Worm (Caenorhabditis elegans) whole organism, young adult: ENCODE data around the gene tcl-2.

Source experiments
- F22D6.2 ChIP-seq: sonication (generic microtip); optimal IDR thresholded peaks from 2 replicates; lab custom pipeline; 2016; ENCODE audit warnings: mild to moderate bottlenecking, missing genetic modification characterization, missing compliant biosample characterization
- F39B2.1 ChIP-seq: fragments of 200-800 bp; sonication (Bioruptor generic); IDR thresholded peaks from 2 replicates; pipeline ENCODE4 v1.3.6; 2022; ENCODE audit warnings: missing genetic modification reagents, missing genetic modification characterization, missing compliant biosample characterization
- F57A8.1 ChIP-seq: fragments of 200-800 bp; sonication (Bioruptor generic); optimal IDR thresholded peaks from 2 replicates; lab custom pipeline; 2018; ENCODE audit warnings: mild to moderate bottlenecking, missing genetic modification characterization, moderate library complexity, missing compliant biosample characterization
- K12H6.12 ChIP-seq: fragments of 200-800 bp; sonication (Bioruptor generic); optimal IDR thresholded peaks from 2 replicates; lab custom pipeline; 2018; ENCODE audit warnings: mild to moderate bottlenecking, missing genetic modification characterization, missing compliant biosample characterization
- T26A5.8 ChIP-seq: sonication (generic microtip); optimal IDR thresholded peaks from 2 replicates; lab custom pipeline; 2016; ENCODE audit warnings: missing genetic modification characterization, missing compliant biosample characterization
- Y53G8AR.9 ChIP-seq: fragments of 200-800 bp; sonication (Bioruptor generic); conservative IDR thresholded peaks from 2 replicates; pipeline ENCODE4 v1.3.6; 2022; ENCODE audit warnings: missing genetic modification reagents, missing genetic modification characterization, missing compliant biosample characterization
- Y95B8A.8 ChIP-seq: fragments of 200-800 bp; sonication (Bioruptor generic); IDR thresholded peaks from 2 replicates; pipeline ENCODE4 v1.3.6; 2022; ENCODE audit warnings: missing genetic modification reagents, missing genetic modification characterization, missing compliant biosample characterization
- akir-1 ChIP-seq: fragments of 200-800 bp; sonication (Bioruptor generic); optimal IDR thresholded peaks from 2 replicates; lab custom pipeline; 2018; ENCODE audit warnings: mild to moderate bottlenecking, missing genetic modification characterization, moderate library complexity, missing compliant biosample characterization
- ama-1 ChIP-seq, 3 experiments: fragments of 150-350 bp in 1 of 3; sonication (generic microtip) in 2 of 3; optimal IDR thresholded peaks; 2 replicates each; lab custom pipeline; 2014 to 2018; ENCODE audit warnings: missing biosample characterization in 2 of 3, missing genetic modification characterization in 2 of 3, missing genetic modification reagents in 2 of 3
- attf-5 ChIP-seq: fragments of 200-800 bp; sonication (Bioruptor generic); optimal IDR thresholded peaks from 2 replicates; lab custom pipeline; 2018; ENCODE audit warnings: mild to moderate bottlenecking, missing genetic modification characterization, missing compliant biosample characterization
- bed-1 ChIP-seq: fragments of 200-800 bp; sonication (Bioruptor generic); IDR thresholded peaks from 2 replicates; pipeline ENCODE4 v1.3.6; 2022; ENCODE audit warnings: missing genetic modification reagents, missing genetic modification characterization, missing compliant biosample characterization
- bed-2 ChIP-seq: fragments of 200-800 bp; sonication (Bioruptor generic); IDR thresholded peaks from 2 replicates; pipeline ENCODE4 v1.3.6; 2022; ENCODE audit warnings: missing genetic modification reagents, missing genetic modification characterization, missing compliant biosample characterization
- ccch-3 ChIP-seq: fragments of 200-800 bp; sonication (Bioruptor generic); optimal IDR thresholded peaks from 2 replicates; lab custom pipeline; 2018; ENCODE audit warnings: mild to moderate bottlenecking, missing genetic modification characterization, missing compliant biosample characterization
- ceh-27 ChIP-seq: fragments of 200-800 bp; sonication (Bioruptor generic); optimal IDR thresholded peaks from 2 replicates; lab custom pipeline; 2018; ENCODE audit warnings: mild to moderate bottlenecking, missing genetic modification characterization, moderate library complexity, missing compliant biosample characterization
- ceh-58 ChIP-seq: fragments of 200-800 bp; sonication (Bioruptor generic); IDR thresholded peaks from 2 replicates; pipeline ENCODE4 v1.3.6; 2022; ENCODE audit warnings: missing genetic modification characterization, missing compliant biosample characterization
- ceh-91 ChIP-seq: fragments of 200-800 bp; sonication (Bioruptor generic); IDR thresholded peaks from 2 replicates; pipeline ENCODE4 v1.3.6; 2022; ENCODE audit warnings: missing genetic modification reagents, missing genetic modification characterization, missing compliant biosample characterization
- ekl-4 ChIP-seq: fragments of 200-800 bp; sonication (Bioruptor generic); IDR thresholded peaks from 2 replicates; pipeline ENCODE4 v1.3.6; 2022; ENCODE audit warnings: missing genetic modification reagents, missing genetic modification characterization, missing compliant biosample characterization
- hlh-26 ChIP-seq: fragments of 200-800 bp; sonication (Bioruptor generic); conservative IDR thresholded peaks from 2 replicates; pipeline ENCODE4 v1.3.6; 2022; ENCODE audit warnings: missing genetic modification reagents, missing genetic modification characterization, missing compliant biosample characterization
- hmg-1.2 ChIP-seq: fragments of 200-800 bp; sonication (Bioruptor generic); IDR thresholded peaks from 2 replicates; pipeline ENCODE4 v1.3.6; 2022; ENCODE audit warnings: missing genetic modification reagents, missing genetic modification characterization, missing compliant biosample characterization
- hrde-1 ChIP-seq: sonication (generic microtip); optimal IDR thresholded peaks from 2 replicates; lab custom pipeline; 2016; ENCODE audit warnings: missing genetic modification characterization, mild to moderate bottlenecking, missing compliant biosample characterization, moderate library complexity, missing genotype, missing genetic modification reagents, borderline replicate concordance
- let-607 ChIP-seq, 2 experiments: fragments of 200-800 bp in 1 of 2; sonication (Bioruptor generic) in 1 of 2; sonication (generic microtip) in 1 of 2; optimal IDR thresholded peaks; 2 replicates each; lab custom pipeline; 2016 to 2018; ENCODE audit warnings: mild to moderate bottlenecking in 2 of 2, missing compliant biosample characterization in 2 of 2, missing genetic modification characterization in 2 of 2, moderate library complexity in 2 of 2, missing genotype in 1 of 2
- lir-1 ChIP-seq: fragments of 200-800 bp; sonication (Bioruptor generic); conservative IDR thresholded peaks from 2 replicates; pipeline ENCODE4 v1.3.6; 2022; ENCODE audit warnings: missing genetic modification reagents, missing genetic modification characterization, missing compliant biosample characterization
- lsl-1 ChIP-seq: fragments of 200-800 bp; sonication (Bioruptor generic); optimal IDR thresholded peaks from 2 replicates; lab custom pipeline; 2018; ENCODE audit warnings: mild to moderate bottlenecking, missing genetic modification characterization, moderate library complexity, missing compliant biosample characterization
- lsy-27 ChIP-seq: sonication (generic microtip); optimal IDR thresholded peaks from 2 replicates; lab custom pipeline; 2017; ENCODE audit warnings: missing genetic modification characterization, mild to moderate bottlenecking, missing compliant biosample characterization, antibody characterized with exemption, missing genotype, borderline replicate concordance; ENCODE audit not compliant: insufficient read depth
- madf-10 ChIP-seq: sonication (generic microtip); optimal IDR thresholded peaks from 2 replicates; lab custom pipeline; 2016; ENCODE audit warnings: mild to moderate bottlenecking, missing genetic modification characterization, missing compliant biosample characterization
- madf-3 ChIP-seq: fragments of 200-800 bp; sonication (Bioruptor generic); IDR thresholded peaks from 2 replicates; pipeline ENCODE4 v1.3.6; 2022; ENCODE audit warnings: missing genetic modification reagents, missing genetic modification characterization, missing compliant biosample characterization
- madf-6 ChIP-seq: fragments of 200-800 bp; sonication (Bioruptor generic); IDR thresholded peaks from 2 replicates; pipeline ENCODE4 v1.3.6; 2022; ENCODE audit warnings: missing genetic modification reagents, missing genetic modification characterization, missing compliant biosample characterization
- mcd-1 ChIP-seq: fragments of 200-800 bp; sonication (Bioruptor generic); IDR thresholded peaks from 2 replicates; pipeline ENCODE4 v1.3.6; 2022; ENCODE audit warnings: missing genetic modification reagents, missing genetic modification characterization, missing compliant biosample characterization
- nhr-27 ChIP-seq: fragments of 200-800 bp; sonication (Bioruptor generic); optimal IDR thresholded peaks from 2 replicates; lab custom pipeline; 2018; ENCODE audit warnings: mild to moderate bottlenecking, missing genetic modification characterization, moderate library complexity, missing compliant biosample characterization
- pha-4 ChIP-seq: fragments of 150-350 bp; sonication (generic microtip); optimal IDR thresholded peaks from 2 replicates; lab custom pipeline; 2014; ENCODE audit warnings: missing biosample characterization, missing genetic modification reagents, missing genetic modification characterization
- rcor-1 ChIP-seq: fragments of 200-800 bp; sonication (Bioruptor generic); IDR thresholded peaks from 2 replicates; pipeline ENCODE4 v1.3.6; 2022; ENCODE audit warnings: missing genetic modification reagents, missing genetic modification characterization, missing compliant biosample characterization
- rpc-1 ChIP-seq, 2 experiments: fragments of 150-350 bp in 1 of 2; sonication (generic microtip) in 1 of 2; optimal IDR thresholded peaks; 2 replicates each; lab custom pipeline; 2014 to 2018; ENCODE audit warnings: missing biosample characterization in 1 of 2, missing genetic modification characterization in 1 of 2, missing genetic modification reagents in 1 of 2, missing genotype in 1 of 2
- snpc-1.1 ChIP-seq: sonication (generic microtip); optimal IDR thresholded peaks from 2 replicates; lab custom pipeline; 2017; ENCODE audit warnings: missing genetic modification characterization, mild to moderate bottlenecking, missing compliant biosample characterization, antibody characterized with exemption, moderate library complexity, missing genotype, missing genetic modification reagents; ENCODE audit not compliant: insufficient read depth
- snpc-4 ChIP-seq, 5 experiments: fragments of 150-350 bp in 1 of 5; sonication (generic microtip) in 4 of 5; optimal IDR thresholded peaks; 2 replicates each; lab custom pipeline; 2014 to 2018; ENCODE audit warnings: missing genetic modification characterization in 5 of 5, missing biosample characterization in 3 of 5, antibody characterized with exemption in 2 of 5, mild to moderate bottlenecking in 2 of 5, missing compliant biosample characterization in 2 of 5, missing genotype in 2 of 5, moderate library complexity in 2 of 5, missing genetic modification reagents in 1 of 5
- somi-1 ChIP-seq: fragments of 200-800 bp; sonication (Bioruptor generic); optimal IDR thresholded peaks from 2 replicates; lab custom pipeline; 2018; ENCODE audit warnings: mild to moderate bottlenecking, missing genetic modification characterization, missing compliant biosample characterization
- sptf-2 ChIP-seq: fragments of 200-800 bp; sonication (Bioruptor generic); optimal IDR thresholded peaks from 2 replicates; lab custom pipeline; 2018; ENCODE audit warnings: mild to moderate bottlenecking, missing genetic modification characterization, missing compliant biosample characterization
- xnd-1 ChIP-seq: sonication (generic microtip); optimal IDR thresholded peaks from 2 replicates; lab custom pipeline; 2016; ENCODE audit warnings: missing genotype, missing genetic modification reagents, missing genetic modification characterization, missing compliant biosample characterization
- zfh-2 ChIP-seq: fragments of 200-800 bp; sonication (Bioruptor generic); conservative IDR thresholded peaks from 2 replicates; pipeline ENCODE4 v1.3.6; 2022; ENCODE audit warnings: missing genetic modification reagents, missing genetic modification characterization, missing compliant biosample characterization
- ztf-18 ChIP-seq: sonication (generic microtip); optimal IDR thresholded peaks from 2 replicates; lab custom pipeline; 2016; ENCODE audit warnings: missing genotype, mild to moderate bottlenecking, missing genetic modification characterization, missing compliant biosample characterization
- ztf-22 ChIP-seq: fragments of 200-800 bp; sonication (Bioruptor generic); optimal IDR thresholded peaks from 2 replicates; lab custom pipeline; 2018; ENCODE audit warnings: mild to moderate bottlenecking, missing genetic modification characterization, moderate library complexity, missing compliant biosample characterization
- ztf-25 ChIP-seq: fragments of 200-800 bp; sonication (Bioruptor generic); IDR thresholded peaks from 2 replicates; pipeline ENCODE4 v1.3.6; 2022; ENCODE audit warnings: missing genetic modification reagents, missing genetic modification characterization, missing compliant biosample characterization
- ztf-26 ChIP-seq: sonication (generic microtip); optimal IDR thresholded peaks from 2 replicates; lab custom pipeline; 2017; ENCODE audit warnings: missing genetic modification characterization, missing compliant biosample characterization
- ztf-3 ChIP-seq: fragments of 200-800 bp; sonication (Bioruptor generic); optimal IDR thresholded peaks from 2 replicates; lab custom pipeline; 2018; ENCODE audit warnings: mild to moderate bottlenecking, missing genetic modification characterization, missing compliant biosample characterization

Gene tcl-2

ce11 chrIV:202921-203652 is 24.2 kb downstream of the tcl-2 start, which contains the start of gene gfrp-1:
gfrp-1 (plus strand) TSS chrIV:203602.
- TF ChIP-seq ztf-18 (tag; lab: Kevin White, UChicago) (no peak), madf-3 (GFP tag; lab: Robert Waterston, UW) (no peak), pha-4 (tag; lab: Kevin White, UChicago) (no peak), K12H6.12 (tag; lab: Kevin White, UChicago) (no peak), lir-1 (GFP tag; lab: Robert Waterston, UW) (no peak), sptf-2 (no peak), T26A5.8 (no peak), xnd-1 (tag; lab: Kevin White, UChicago) (no peak), bed-1 (GFP tag; lab: Robert Waterston, UW) (no peak), hrde-1 (tag; lab: Kevin White, UChicago) (no peak)
- TF ChIP-seq, all 124 proteins: peak for 0

- no peak for TF ChIP-seq rpc-1 (optimal IDR thresholded peaks at IDR 0.05; lab: Kevin White, UChicago)
- no peak for TF ChIP-seq rpc-1 (tag; optimal IDR thresholded peaks at IDR 0.05; lab: Kevin White, UChicago)
- no peak for TF ChIP-seq ekl-4 (GFP tag; lab: Robert Waterston, UW)
- TF ChIP-seq ztf-22 (GFP tag; lab: Kevin White, UChicago) = no peak
- no peak for TF ChIP-seq somi-1 (GFP tag; lab: Kevin White, UChicago)
- no peak for TF ChIP-seq F22D6.2
- no peak for TF ChIP-seq nhr-27 (tag; lab: Kevin White, UChicago)
- TF ChIP-seq let-607 (tag; optimal IDR thresholded peaks at IDR 0.05; lab: Kevin White, UChicago) = no peak
- no peak for TF ChIP-seq pha-4 (tag; lab: Kevin White, UChicago)
- no peak for TF ChIP-seq akir-1 (GFP tag; lab: Kevin White, UChicago)
- TF ChIP-seq hlh-26 = no peak
- TF ChIP-seq ztf-3 = no peak
- TF ChIP-seq bed-2 = no peak
- no peak for TF ChIP-seq ccch-3
- TF ChIP-seq Y95B8A.8 (GFP tag; lab: Robert Waterston, UW) = no peak
- TF ChIP-seq mcd-1 = no peak
- no peak for TF ChIP-seq attf-5 (GFP tag; lab: Kevin White, UChicago)
- TF ChIP-seq hmg-1.2 (GFP tag; lab: Robert Waterston, UW) = no peak
- TF ChIP-seq ceh-91 = no peak
- no peak for TF ChIP-seq snpc-1.1 (tag; lab: Kevin White, UChicago)
- TF ChIP-seq zfh-2 (GFP tag; lab: Robert Waterston, UW) = no peak
- TF ChIP-seq, all 124 proteins: peak for 0
These were observed 26.1 kb downstream of the tcl-2 start, which contains the start of gene coa-1 for ce11 chrIV:204998-205397. coa-1 (plus strand) TSS chrIV:205298.

ce11 chrIV:207885-208284 is 29.0 kb downstream of the tcl-2 start, which contains the start of gene Y38C1AA.1:
Y38C1AA.1 (plus strand) TSS chrIV:208185.
- TF ChIP-seq ama-1 (optimal IDR thresholded peaks at IDR 0.05; lab: Kevin White, UChicago) (no peak), ama-1 (GFP tag; optimal IDR thresholded peaks at IDR 0.05; lab: Kevin White, UChicago) (no peak), ztf-22 (GFP tag; lab: Kevin White, UChicago) (no peak), rcor-1 (GFP tag; lab: Robert Waterston, UW) (no peak), bed-2 (no peak), snpc-4 (GFP tag; optimal IDR thresholded peaks at IDR 0.05; lab: Kevin White, UChicago) (no peak), snpc-4 (tag; optimal IDR thresholded peaks at IDR 0.05; lab: Kevin White, UChicago) (no peak), madf-10 (tag; lab: Kevin White, UChicago) (no peak), lsl-1 (GFP tag; lab: Kevin White, UChicago) (no peak), lsy-27 (no peak), F39B2.1 (GFP tag; lab: Robert Waterston, UW) (no peak), Y53G8AR.9 (GFP tag; lab: Robert Waterston, UW) (no peak), ztf-25 (GFP tag; lab: Robert Waterston, UW) (no peak), madf-6 (GFP tag; lab: Robert Waterston, UW) (no peak), ceh-58 (no peak), F57A8.1 (GFP tag; lab: Kevin White, UChicago) (no peak), sptf-2 (no peak), ztf-26 (tag; lab: Kevin White, UChicago) (no peak), hlh-26 (no peak), ceh-27 (GFP tag; lab: Kevin White, UChicago) (no peak)
